Worm (Caenorhabditis elegans) whole organism, L2 larva: ENCODE results near the gene ech-1.1.

Source experiments
- ama-1 ChIP-seq: fragments of 150-350 bp; optimal IDR thresholded peaks from 2 replicates; lab custom pipeline; 2018; ENCODE audit warnings: inconsistent platforms
- ceh-82 ChIP-seq: fragments of 150-350 bp; optimal IDR thresholded peaks from 2 replicates; lab custom pipeline; 2014; ENCODE audit warnings: missing biosample characterization, missing genetic modification characterization
- dmd-4 ChIP-seq: sonication (generic microtip); optimal IDR thresholded peaks from 2 replicates; lab custom pipeline; 2017; ENCODE audit warnings: missing biosample characterization, missing genetic modification characterization
- elt-1 ChIP-seq: fragments of 150-350 bp; optimal IDR thresholded peaks from 2 replicates; lab custom pipeline; 2014; ENCODE audit warnings: missing biosample characterization, missing genetic modification characterization
- mdl-1 ChIP-seq, 2 experiments: fragments of 150-350 bp in 1 of 2; sonication (generic microtip) in 1 of 2; optimal IDR thresholded peaks; 2 replicates each; lab custom pipeline; 2017; ENCODE audit warnings: missing biosample characterization in 2 of 2, missing genetic modification characterization in 2 of 2
- snpc-4 ChIP-seq: fragments of 150-350 bp; optimal IDR thresholded peaks from 2 replicates; lab custom pipeline; 2014; ENCODE audit warnings: missing biosample characterization, missing genetic modification characterization
- unc-62 ChIP-seq: fragments of 150-350 bp; optimal IDR thresholded peaks from 2 replicates; lab custom pipeline; 2014; ENCODE audit warnings: missing biosample characterization, missing genetic modification reagents, missing genetic modification characterization
- ztf-11 ChIP-seq: sonication (generic microtip); optimal IDR thresholded peaks from 2 replicates; lab custom pipeline; 2017; ENCODE audit warnings: missing biosample characterization, missing genetic modification characterization

DNA sequence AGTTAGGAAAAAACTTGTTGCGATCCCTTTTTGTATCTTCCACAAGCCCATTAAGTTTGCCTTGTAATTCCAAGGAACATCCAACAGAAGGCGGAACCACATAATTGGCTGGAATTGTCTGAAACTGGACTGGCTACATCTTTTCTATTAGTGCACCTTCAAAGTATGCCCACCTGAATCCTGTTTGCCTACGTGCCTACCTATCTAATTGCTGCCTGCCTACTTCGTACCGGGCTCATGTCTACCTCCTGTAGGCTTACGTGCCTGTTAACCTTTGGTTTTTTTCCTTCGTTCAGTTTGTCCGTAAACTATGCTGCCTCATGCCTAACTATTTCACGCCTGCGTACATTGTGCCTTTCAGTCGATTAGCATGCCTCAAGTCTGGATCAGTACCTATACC is 23.9 kb downstream of the ech-1.1 start, which contains the start of gene wrt-7:
- no peak for TF ChIP-seq mdl-1 (tag; optimal IDR thresholded peaks at IDR 0.05; lab: Kevin White, UChicago)
- no peak for TF ChIP-seq ama-1 (lab: Kevin White, UChicago)
- no peak for TF ChIP-seq snpc-4
- TF ChIP-seq ceh-82 = no peak
- no peak for TF ChIP-seq unc-62
- TF ChIP-seq elt-1 = no peak
- TF ChIP-seq ztf-11 = no peak
- no peak for TF ChIP-seq dmd-4 (tag; lab: Kevin White, UChicago)
